Worm (Caenorhabditis elegans): ENCODE results near the gene Y82E9BR.5.

- no peak for TF ChIP-seq unc-62 (GFP tag; optimal IDR thresholded peaks at IDR 0.05)
- TF ChIP-seq athp-1 (tag; optimal IDR thresholded peaks at IDR 0.05), result no peak
- TF ChIP-seq dpl-1 (GFP tag; optimal IDR thresholded peaks at IDR 0.05), result no peak
- no peak for TF ChIP-seq pha-4 (tag; optimal IDR thresholded peaks at IDR 0.05)
- no peak for TF ChIP-seq nfya-1 (tag; optimal IDR thresholded peaks at IDR 0.05; ENCODE audit: borderline replicate concordance, insufficient read depth)
- no peak for TF ChIP-seq mes-4 (tag; optimal IDR thresholded peaks at IDR 0.05)
- peak; percentile 38; the same call in 1 of the 2 replicates for TF ChIP-seq nfyb-1 (GFP tag; IDR thresholded peaks at IDR 0.05)
Measured at ce11 chrIII:1392763-1393162, 8.6 kb downstream of the Y82E9BR.5 start.

All from whole organism, young adult.